In genomic region chr3R:18052799-18053586, dm6 we compare ENCODE assay signal across 2 fruit fly cellular contexts.
A peak's percentile ranks its signal among the peaks of the same experiment; 100 is the strongest.
TF ChIP-seq lines count a peak whose summit lies in the region.

TSS of gene htl (minus strand) at chr3R:18052984.

TF ChIP-seq in whole organism, embryonic, 481 proteins besides CTCF, POLR2A, EP300 and RAD21 (continued from another document and continues in another):
- TF ChIP-seq caup (GFP tag; optimal IDR thresholded peaks at IDR 0.05; lab: Kevin White, UChicago; ENCODE audit: severe bottlenecking) (no peak), unpg (GFP tag; optimal IDR thresholded peaks at IDR 0.05; lab: Kevin White, UChicago) (no peak), CG13424 (tag; optimal IDR thresholded peaks at IDR 0.05; lab: Kevin White, UChicago) (no peak), CG43689 (GFP tag; IDR thresholded peaks at IDR 0.05; lab: Robert Waterston, UW) (no peak), tap (tag; optimal IDR thresholded peaks at IDR 0.05; lab: Kevin White, UChicago) (no peak), maf-S (GFP tag; optimal IDR thresholded peaks at IDR 0.05; lab: Kevin White, UChicago) (no peak), crc (GFP tag; optimal IDR thresholded peaks at IDR 0.05; lab: Kevin White, UChicago) (no peak), kah (GFP tag; optimal IDR thresholded peaks at IDR 0.05; lab: Kevin White, UChicago) (no peak), ftz-f1 (GFP tag; optimal IDR thresholded peaks at IDR 0.05; lab: Kevin White, UChicago) (peak; percentile 91), Neu2 (GFP tag; optimal IDR thresholded peaks at IDR 0.05; lab: Kevin White, UChicago; ENCODE audit: borderline replicate concordance) (no peak), CG31365 (tag; optimal IDR thresholded peaks at IDR 0.05; lab: Kevin White, UChicago) (no peak), dan (GFP tag; IDR thresholded peaks at IDR 0.05; lab: Robert Waterston, UW) (no peak), CG30403 (GFP tag; optimal IDR thresholded peaks at IDR 0.05; lab: Kevin White, UChicago) (no peak), row (GFP tag; IDR thresholded peaks at IDR 0.05; lab: Robert Waterston, UW) (no peak), CG15073 (GFP tag; optimal IDR thresholded peaks at IDR 0.05; lab: Kevin White, UChicago) (no peak), CG7745 (tag; optimal IDR thresholded peaks at IDR 0.05; lab: Kevin White, UChicago) (peak; percentile 75), CG7372 (GFP tag; IDR thresholded peaks at IDR 0.05; lab: Robert Waterston, UW) (no peak), da (GFP tag; optimal IDR thresholded peaks at IDR 0.05; lab: Kevin White, UChicago) (no peak), CG10321 (GFP tag; IDR thresholded peaks at IDR 0.05; lab: Robert Waterston, UW) (no peak), CG1603 (tag; optimal IDR thresholded peaks at IDR 0.05; lab: Kevin White, UChicago) (no peak), CG8388 (GFP tag; optimal IDR thresholded peaks at IDR 0.05; lab: Kevin White, UChicago) (no peak), Blimp-1 (GFP tag; optimal IDR thresholded peaks at IDR 0.05; lab: Kevin White, UChicago) (peak; percentile 40), ci (GFP tag; IDR thresholded peaks at IDR 0.05; lab: Robert Waterston, UW) (0 out of 3 replicates have a peak, but pooled peaks have one; percentile 52), CG13894 (tag; optimal IDR thresholded peaks at IDR 0.05; lab: Kevin White, UChicago) (no peak), sd (tag; optimal IDR thresholded peaks at IDR 0.05; lab: Kevin White, UChicago) (peak; percentile 39), mam (GFP tag; optimal IDR thresholded peaks at IDR 0.05; lab: Kevin White, UChicago) (no peak), CG4404 (GFP tag; IDR thresholded peaks at IDR 0.05; lab: Robert Waterston, UW) (no peak), Vsx1 (GFP tag; optimal IDR thresholded peaks at IDR 0.05; lab: Kevin White, UChicago) (no peak), nau (GFP tag; optimal IDR thresholded peaks at IDR 0.05; lab: Kevin White, UChicago) (peak; percentile 2), CG6254 (GFP tag; optimal IDR thresholded peaks at IDR 0.05; lab: Kevin White, UChicago) (peak; percentile 56), chinmo (GFP tag; IDR thresholded peaks at IDR 0.05; lab: Robert Waterston, UW; ENCODE audit: partially characterized antibody) (peak; percentile 90; the same call in 3 of the 4 replicates), CG32767 (GFP tag; IDR thresholded peaks at IDR 0.05; lab: Robert Waterston, UW) (peak; percentile 58; the same call in 1 of the 2 replicates), CG17186 (GFP tag; optimal IDR thresholded peaks at IDR 0.05; lab: Kevin White, UChicago) (no peak), CG3163 (GFP tag; optimal IDR thresholded peaks at IDR 0.05; lab: Kevin White, UChicago) (peak; percentile 60), pros (GFP tag; optimal IDR thresholded peaks at IDR 0.05; lab: Kevin White, UChicago) (peak; percentile 8), CG18764 (GFP tag; optimal IDR thresholded peaks at IDR 0.05; lab: Kevin White, UChicago) (no peak), so (GFP tag; IDR thresholded peaks at IDR 0.05; lab: Robert Waterston, UW) (0 out of 3 replicates have a peak, but pooled peaks have one; percentile 23), CG8765 (GFP tag; IDR thresholded peaks at IDR 0.05; lab: Robert Waterston, UW) (no peak), cato (GFP tag; optimal IDR thresholded peaks at IDR 0.05; lab: Kevin White, UChicago; ENCODE audit: borderline replicate concordance) (no peak), ranshi (GFP tag; IDR thresholded peaks at IDR 0.05; lab: Robert Waterston, UW) (no peak), klu (GFP tag; IDR thresholded peaks at IDR 0.05; lab: Robert Waterston, UW) (no peak), CG11723 (GFP tag; optimal IDR thresholded peaks at IDR 0.05; lab: Kevin White, UChicago) (no peak), CG13296 (GFP tag; optimal IDR thresholded peaks at IDR 0.05; lab: Kevin White, UChicago) (no peak), gsb-n (tag; optimal IDR thresholded peaks at IDR 0.05; lab: Kevin White, UChicago) (no peak), CG34224 (GFP tag; IDR thresholded peaks at IDR 0.05; lab: Robert Waterston, UW; ENCODE audit: partially characterized antibody) (no peak), Xrp1 (GFP tag; IDR thresholded peaks at IDR 0.05; lab: Robert Waterston, UW) (no peak), ham (GFP tag; IDR thresholded peaks at IDR 0.05; lab: Robert Waterston, UW) (no peak), CG17328 (GFP tag; IDR thresholded peaks at IDR 0.05; lab: Robert Waterston, UW) (no peak), CG7271 (tag; optimal IDR thresholded peaks at IDR 0.05; lab: Kevin White, UChicago) (no peak), CG9797 (GFP tag; optimal IDR thresholded peaks at IDR 0.05; lab: Kevin White, UChicago) (no peak), grn (GFP tag; optimal IDR thresholded peaks at IDR 0.05; lab: Kevin White, UChicago) (no peak), CG34376 (GFP tag; optimal IDR thresholded peaks at IDR 0.05; lab: Kevin White, UChicago) (peak; percentile 18), CG6683 (GFP tag; optimal IDR thresholded peaks at IDR 0.05; lab: Kevin White, UChicago) (no peak), CG12769 (tag; optimal IDR thresholded peaks at IDR 0.05; lab: Kevin White, UChicago) (peak; percentile 91), Dll (GFP tag; IDR thresholded peaks at IDR 0.05; lab: Robert Waterston, UW; ENCODE audit: partially characterized antibody) (no peak), CG3995 (GFP tag; optimal IDR thresholded peaks at IDR 0.05; lab: Kevin White, UChicago) (no peak), crol (GFP tag; IDR thresholded peaks at IDR 0.05; lab: Robert Waterston, UW) (peak; percentile 93), org-1 (GFP tag; optimal IDR thresholded peaks at IDR 0.05; lab: Kevin White, UChicago) (no peak), CG10462 (GFP tag; optimal IDR thresholded peaks at IDR 0.05; lab: Kevin White, UChicago) (no peak), Adf1 (GFP tag; IDR thresholded peaks at IDR 0.05; lab: Robert Waterston, UW) (0 out of 2 replicates have a peak, but pooled peaks have one; percentile 15), CG10274 (GFP tag; optimal IDR thresholded peaks at IDR 0.05; lab: Kevin White, UChicago) (no peak), z (GFP tag; IDR thresholded peaks at IDR 0.05; lab: Robert Waterston, UW) (peak; percentile 98), CG1602 (GFP tag; optimal IDR thresholded peaks at IDR 0.05; lab: Kevin White, UChicago) (no peak), pan (optimal IDR thresholded peaks at IDR 0.05; lab: Kevin White, UChicago) (no peak), pan (GFP tag; optimal IDR thresholded peaks at IDR 0.05 in 1 of 2, IDR thresholded peaks at IDR 0.05 in 1 of 2) (no peak), Jarid2 (GFP tag; optimal IDR thresholded peaks at IDR 0.05; lab: Kevin White, UChicago) (peak; percentile 28), twi (tag; optimal IDR thresholded peaks at IDR 0.05; lab: Kevin White, UChicago) (peak; percentile 67)

TF ChIP-seq in whole organism, prepupa, 60 proteins besides CTCF, POLR2A, EP300 and RAD21 (continued from another document):
- TF ChIP-seq CG10669 (GFP tag; optimal IDR thresholded peaks at IDR 0.05; lab: Kevin White, UChicago) (no peak), Sox102F (GFP tag; optimal IDR thresholded peaks at IDR 0.05; lab: Kevin White, UChicago) (no peak), CG11902 (GFP tag; optimal IDR thresholded peaks at IDR 0.05; lab: Kevin White, UChicago) (no peak), esn (GFP tag; optimal IDR thresholded peaks at IDR 0.05; lab: Kevin White, UChicago) (no peak)
